Fruit fly (Drosophila melanogaster) whole organism, embryonic: ENCODE results near the gene Shal.

ENCODE experiments used
- ATbp ChIP-seq: fragments of 200-800 bp; sonication (Bioruptor generic); optimal IDR thresholded peaks from 2 replicates; lab custom pipeline; 2017; ENCODE audit warnings: missing biosample characterization, mild to moderate bottlenecking, missing genetic modification characterization, missing genetic modification reagents
- Asciz ChIP-seq: fragments of 200-800 bp; sonication (Bioruptor generic); optimal IDR thresholded peaks from 2 replicates; lab custom pipeline; 2017; ENCODE audit warnings: missing biosample characterization, mild to moderate bottlenecking, missing genetic modification characterization, missing genetic modification reagents
- Bteb2 ChIP-seq: fragments of 200-800 bp; sonication (Bioruptor generic); optimal IDR thresholded peaks from 2 replicates; lab custom pipeline; 2016; ENCODE audit warnings: missing biosample characterization, missing genetic modification characterization
- CG11504 ChIP-seq: fragments of 200-800 bp; sonication (Bioruptor generic); optimal IDR thresholded peaks from 3 replicates; lab custom pipeline; 2019; ENCODE audit warnings: missing biosample characterization, mild to moderate bottlenecking, missing genetic modification characterization, moderate library complexity
- CG12104 ChIP-seq: fragments of 200-800 bp; sonication (Bioruptor generic); optimal IDR thresholded peaks from 3 replicates; lab custom pipeline; 2016; ENCODE audit warnings: missing biosample characterization, missing genetic modification characterization
- CG12219 ChIP-seq: fragments of 200-800 bp; sonication (Bioruptor generic); optimal IDR thresholded peaks from 3 replicates; lab custom pipeline; 2018; ENCODE audit warnings: missing biosample characterization, mild to moderate bottlenecking, missing genetic modification characterization
- CG12769 ChIP-seq: fragments of 200-800 bp; sonication (Bioruptor generic); optimal IDR thresholded peaks from 2 replicates; lab custom pipeline; 2019; ENCODE audit warnings: missing biosample characterization, mild to moderate bottlenecking, missing genetic modification characterization, moderate library complexity
- CG17385 ChIP-seq: fragments of 200-800 bp; sonication (Bioruptor generic); optimal IDR thresholded peaks from 3 replicates; lab custom pipeline; 2018; ENCODE audit warnings: missing biosample characterization, mild to moderate bottlenecking, missing genetic modification characterization
- CG18476 ChIP-seq: fragments of 200-800 bp; sonication (Bioruptor generic); optimal IDR thresholded peaks from 2 replicates; lab custom pipeline; 2016; ENCODE audit warnings: missing biosample characterization, mild to moderate bottlenecking, missing genetic modification characterization
- CG18619 ChIP-seq: fragments of 200-800 bp; sonication (Bioruptor generic); optimal IDR thresholded peaks from 3 replicates; lab custom pipeline; 2017; ENCODE audit warnings: missing biosample characterization, mild to moderate bottlenecking, missing genetic modification characterization
- CG30431 ChIP-seq: fragments of 200-800 bp; sonication (Bioruptor generic); optimal IDR thresholded peaks from 2 replicates; lab custom pipeline; 2017; ENCODE audit warnings: missing biosample characterization, missing genetic modification characterization
- CG31388 ChIP-seq: fragments of 200-800 bp; sonication (Bioruptor generic); optimal IDR thresholded peaks from 2 replicates; lab custom pipeline; 2016; ENCODE audit warnings: missing biosample characterization, missing genetic modification characterization
- CG32772 ChIP-seq: fragments of 200-800 bp; sonication (Bioruptor generic); IDR thresholded peaks from 2 replicates; pipeline ENCODE4 v1.3.6; 2022; ENCODE audit warnings: missing biosample characterization, missing genetic modification characterization
- CG3995 ChIP-seq: fragments of 200-800 bp; sonication (Bioruptor generic); optimal IDR thresholded peaks from 3 replicates; lab custom pipeline; 2016; ENCODE audit warnings: missing biosample characterization, missing genetic modification characterization
- CG4424 ChIP-seq: fragments of 200-800 bp; sonication (Bioruptor generic); optimal IDR thresholded peaks from 3 replicates; lab custom pipeline; 2016; ENCODE audit warnings: missing biosample characterization, missing genetic modification characterization
- CG6765 ChIP-seq: fragments of 200-800 bp; sonication (Bioruptor generic); optimal IDR thresholded peaks from 3 replicates; lab custom pipeline; 2017; ENCODE audit warnings: missing biosample characterization, mild to moderate bottlenecking, missing genetic modification characterization
- CG7786 ChIP-seq: fragments of 200-800 bp; sonication (Bioruptor generic); optimal IDR thresholded peaks from 2 replicates; lab custom pipeline; 2016; ENCODE audit warnings: missing biosample characterization, missing genetic modification characterization
- CG7963 ChIP-seq: fragments of 200-800 bp; sonication (Bioruptor generic); IDR thresholded peaks from 3 replicates; pipeline ENCODE4 v1.3.6; 2022; ENCODE audit warnings: missing biosample characterization, missing genetic modification characterization; ENCODE audit not compliant: partially characterized antibody
- CG8359 ChIP-seq: fragments of 200-800 bp; sonication (Bioruptor generic); optimal IDR thresholded peaks from 2 replicates; lab custom pipeline; 2017; ENCODE audit warnings: missing biosample characterization, mild to moderate bottlenecking, missing genetic modification characterization, borderline replicate concordance
- CkIIα-i1 ChIP-seq: fragments of 200-800 bp; sonication (Bioruptor generic); IDR thresholded peaks from 2 replicates; pipeline ENCODE4 v1.3.6; 2022; ENCODE audit warnings: missing biosample characterization, missing genetic modification characterization
- Doc2 ChIP-seq: fragments of 200-800 bp; sonication (Bioruptor generic); IDR thresholded peaks from 2 replicates; pipeline ENCODE4 v1.3.6; 2022; ENCODE audit warnings: missing biosample characterization, missing genetic modification characterization
- Hey ChIP-seq: fragments of 200-800 bp; sonication (Bioruptor generic); optimal IDR thresholded peaks from 3 replicates; lab custom pipeline; 2018; ENCODE audit warnings: missing biosample characterization, mild to moderate bottlenecking, missing genetic modification characterization
- Hr3 ChIP-seq: fragments of 200-800 bp; sonication (Bioruptor generic); optimal IDR thresholded peaks from 3 replicates; lab custom pipeline; 2016; ENCODE audit warnings: missing biosample characterization, missing genetic modification characterization
- Med ChIP-seq: fragments of 200-800 bp; sonication (Bioruptor generic); peaks from one replicate; lab custom pipeline; 2016; ENCODE audit warnings: missing biosample characterization, missing genetic modification characterization, mild to moderate bottlenecking, inconsistent platforms, moderate library complexity
- NfI ChIP-seq: fragments of 200-800 bp; sonication (Bioruptor generic); optimal IDR thresholded peaks from 3 replicates; lab custom pipeline; 2018; ENCODE audit warnings: missing biosample characterization, mild to moderate bottlenecking, missing genetic modification characterization, moderate library complexity
- Oli ChIP-seq: fragments of 200-800 bp; sonication (Bioruptor generic); optimal IDR thresholded peaks from 2 replicates; lab custom pipeline; 2018; ENCODE audit warnings: missing biosample characterization, mild to moderate bottlenecking, missing genetic modification characterization, moderate library complexity
- Opbp ChIP-seq: fragments of 200-800 bp; sonication (Bioruptor generic); IDR thresholded peaks from 3 replicates; pipeline ENCODE4 v1.3.6; 2022; ENCODE audit warnings: missing biosample characterization, missing genetic modification characterization; ENCODE audit not compliant: partially characterized antibody
- Pdp1 ChIP-seq, 2 experiments: fragments of 200-800 bp; sonication (Bioruptor generic); optimal IDR thresholded peaks; 3 replicates each; lab custom pipeline; 2016; ENCODE audit warnings: missing biosample characterization in 2 of 2, missing genetic modification characterization in 2 of 2, mild to moderate bottlenecking in 1 of 2, moderate library complexity in 1 of 2
- Ravus ChIP-seq: fragments of 200-800 bp; sonication (Bioruptor generic); IDR thresholded peaks from 2 replicates; pipeline ENCODE4 v1.3.6; 2022; ENCODE audit warnings: missing biosample characterization, missing genetic modification characterization
- bab2 ChIP-seq: fragments of 200-800 bp; sonication (Bioruptor generic); optimal IDR thresholded peaks from 2 replicates; lab custom pipeline; 2016; ENCODE audit warnings: missing biosample characterization, missing genetic modification characterization
- bigmax ChIP-seq: fragments of 200-800 bp; sonication (Bioruptor generic); optimal IDR thresholded peaks from 2 replicates; lab custom pipeline; 2018; ENCODE audit warnings: missing biosample characterization, mild to moderate bottlenecking, missing genetic modification characterization
- cas ChIP-seq: fragments of 200-800 bp; sonication (Bioruptor generic); IDR thresholded peaks from 2 replicates; pipeline ENCODE4 v1.3.6; 2022; ENCODE audit warnings: missing biosample characterization, missing genetic modification characterization
- croc ChIP-seq: fragments of 200-800 bp; sonication (Bioruptor generic); conservative IDR thresholded peaks from 3 replicates; pipeline ENCODE4 v1.3.6; 2022; ENCODE audit warnings: missing biosample characterization, missing genetic modification characterization
- eyg ChIP-seq: fragments of 200-800 bp; sonication (Bioruptor generic); optimal IDR thresholded peaks from 3 replicates; lab custom pipeline; 2016; ENCODE audit warnings: missing biosample characterization, missing genetic modification characterization
- fd3F ChIP-seq: fragments of 200-800 bp; sonication (Bioruptor generic); optimal IDR thresholded peaks from 2 replicates; lab custom pipeline; 2018; ENCODE audit warnings: missing biosample characterization, mild to moderate bottlenecking, missing genetic modification characterization, moderate library complexity
- gcm ChIP-seq: fragments of 200-800 bp; sonication (Bioruptor generic); optimal IDR thresholded peaks from 2 replicates; lab custom pipeline; 2019; ENCODE audit warnings: missing biosample characterization, mild to moderate bottlenecking, missing genetic modification characterization, moderate library complexity
- gfzf ChIP-seq: fragments of 200-800 bp; sonication (Bioruptor generic); optimal IDR thresholded peaks from 2 replicates; lab custom pipeline; 2016; ENCODE audit warnings: missing biosample characterization, mild to moderate bottlenecking, missing genetic modification characterization, moderate library complexity
- hb ChIP-seq: fragments of 200-800 bp; sonication (Bioruptor generic); IDR thresholded peaks from 3 replicates; pipeline ENCODE4 v1.3.6; 2022; ENCODE audit warnings: missing biosample characterization, missing genetic modification characterization; ENCODE audit not compliant: partially characterized antibody
- jing ChIP-seq: fragments of 200-800 bp; sonication (Bioruptor generic); optimal IDR thresholded peaks from 2 replicates; lab custom pipeline; 2018; ENCODE audit warnings: missing biosample characterization, mild to moderate bottlenecking, missing genetic modification characterization
- kni ChIP-seq: fragments of 200-800 bp; sonication (Bioruptor generic); optimal IDR thresholded peaks from 3 replicates; lab custom pipeline; 2017; ENCODE audit warnings: mild to moderate bottlenecking, missing biosample characterization, missing genetic modification reagents, missing genetic modification characterization
- lbe ChIP-seq: fragments of 200-800 bp; sonication (Bioruptor generic); optimal IDR thresholded peaks from 2 replicates; lab custom pipeline; 2016; ENCODE audit warnings: missing biosample characterization, mild to moderate bottlenecking, missing genetic modification characterization
- lilli ChIP-seq: fragments of 200-800 bp; sonication (Bioruptor generic); optimal IDR thresholded peaks from 3 replicates; lab custom pipeline; 2016; ENCODE audit warnings: missing biosample characterization, missing genetic modification characterization
- mld ChIP-seq: fragments of 200-800 bp; sonication (Bioruptor generic); IDR thresholded peaks from 3 replicates; pipeline ENCODE4 v1.3.6; 2022; ENCODE audit warnings: missing biosample characterization, missing genetic modification characterization; ENCODE audit not compliant: partially characterized antibody
- repo ChIP-seq: fragments of 200-800 bp; sonication (Bioruptor generic); optimal IDR thresholded peaks from 2 replicates; lab custom pipeline; 2016; ENCODE audit warnings: missing biosample characterization, missing genetic modification characterization
- seq ChIP-seq: fragments of 200-800 bp; sonication (Bioruptor generic); IDR thresholded peaks from 2 replicates; pipeline ENCODE4 v1.3.6; 2022; ENCODE audit warnings: missing biosample characterization, missing genetic modification characterization
- tgo ChIP-seq: fragments of 200-800 bp; sonication (Bioruptor generic); IDR thresholded peaks from 3 replicates; pipeline ENCODE4 v1.3.6; 2022; ENCODE audit warnings: missing biosample characterization, missing genetic modification characterization
- twi ChIP-seq: fragments of 200-800 bp; optimal IDR thresholded peaks from 2 replicates; lab custom pipeline; 2019; ENCODE audit warnings: missing biosample characterization, mild to moderate bottlenecking, missing genetic modification characterization, moderate library complexity
- vnd ChIP-seq: fragments of 200-800 bp; sonication (Bioruptor generic); IDR thresholded peaks from 3 replicates; pipeline ENCODE4 v1.3.6; 2022; ENCODE audit warnings: missing biosample characterization, missing genetic modification characterization; ENCODE audit not compliant: partially characterized antibody
- wdn ChIP-seq: fragments of 200-800 bp; sonication (Bioruptor generic); IDR thresholded peaks from 2 replicates; pipeline ENCODE4 v1.3.6; 2022; ENCODE audit warnings: missing biosample characterization, missing genetic modification characterization

The Shal gene

DNA sequence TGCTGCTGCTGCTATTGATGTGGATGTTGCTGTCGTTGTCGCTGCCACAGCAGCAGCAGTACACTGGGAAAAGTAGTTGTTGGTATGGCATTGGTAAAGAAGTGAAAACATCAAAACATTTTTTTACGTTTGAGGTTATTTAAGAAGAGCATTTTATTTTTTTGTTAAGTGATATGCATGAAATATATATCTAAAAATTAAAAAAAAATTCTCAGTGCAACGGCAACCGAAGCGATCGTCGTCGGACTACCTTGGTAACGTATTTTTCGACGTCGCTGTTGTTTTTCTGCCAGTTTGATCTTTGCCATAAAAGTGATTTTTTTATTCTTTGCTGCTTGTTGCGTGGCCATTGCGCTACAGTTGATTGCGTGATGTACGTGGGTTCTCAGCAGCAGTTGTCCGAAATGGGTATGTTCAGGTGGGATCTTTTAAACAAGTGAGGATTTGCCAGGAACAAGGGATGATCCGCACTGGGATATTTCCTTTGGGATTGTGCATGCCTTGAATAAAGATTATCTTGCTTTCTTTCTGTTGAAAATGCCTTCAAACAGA is 23.6 kb downstream of the Shal start (continued):
- TF ChIP-seq croc (GFP tag; lab: Robert Waterston, UW), result peak; percentile 93
- peak; percentile 94 for TF ChIP-seq CG11504 (tag; lab: Kevin White, UChicago)
- TF ChIP-seq hb (GFP tag; lab: Robert Waterston, UW), result no peak
- peak; percentile 96 for TF ChIP-seq CG4424 (GFP tag; lab: Kevin White, UChicago)
- TF ChIP-seq ATbp, result peak; percentile 93
- peak; percentile 93 for TF ChIP-seq Bteb2 (GFP tag; lab: Kevin White, UChicago)
- peak; percentile 87 for TF ChIP-seq jing
- TF ChIP-seq CG12104, result peak; percentile 93
- TF ChIP-seq gfzf (GFP tag; lab: Kevin White, UChicago), result peak; percentile 15
- peak; percentile 97 for TF ChIP-seq lilli (GFP tag; lab: Kevin White, UChicago)
- peak; percentile 95 for TF ChIP-seq gcm
- peak; percentile 92 for TF ChIP-seq CG18619
- peak; percentile 94 for TF ChIP-seq CG32772 (GFP tag; lab: Robert Waterston, UW)
- TF ChIP-seq seq, result peak; percentile 94
- TF ChIP-seq CG8359 (GFP tag; lab: Kevin White, UChicago), result peak; percentile 92
- TF ChIP-seq CG31388 (GFP tag; lab: Kevin White, UChicago), result peak; percentile 90
- TF ChIP-seq tgo (GFP tag; lab: Robert Waterston, UW), result peak; percentile 93
- TF ChIP-seq Asciz (GFP tag; lab: Kevin White, UChicago), result peak; percentile 93
- peak; percentile 92 for TF ChIP-seq CG12219 (GFP tag; lab: Kevin White, UChicago)
- peak; percentile 93 for TF ChIP-seq Hr3 (GFP tag; lab: Kevin White, UChicago)
- peak; percentile 69 for TF ChIP-seq CG3995
- TF ChIP-seq CG7786 (GFP tag; lab: Kevin White, UChicago), result peak; percentile 89
- no peak for TF ChIP-seq mld (GFP tag; lab: Robert Waterston, UW)
- TF ChIP-seq bab2, result peak; percentile 91
- peak; percentile 95 for TF ChIP-seq Oli
- TF ChIP-seq CG6765 (GFP tag; lab: Kevin White, UChicago), result peak; percentile 88
- TF ChIP-seq fd3F (GFP tag; lab: Kevin White, UChicago), result peak; percentile 93
- TF ChIP-seq eyg (GFP tag; lab: Kevin White, UChicago), result peak; percentile 68
- TF ChIP-seq Doc2, result no peak
- TF ChIP-seq repo (GFP tag; lab: Kevin White, UChicago), result peak; percentile 76
- TF ChIP-seq Pdp1 (GFP tag; optimal IDR thresholded peaks at IDR 0.05; lab: Kevin White, UChicago), result peak; percentile 92 to 94
- no peak for TF ChIP-seq vnd (GFP tag; lab: Robert Waterston, UW)
- peak; percentile 98 for TF ChIP-seq Med
- peak; percentile 70 for TF ChIP-seq bigmax (GFP tag; lab: Kevin White, UChicago)
- TF ChIP-seq cas (GFP tag; lab: Robert Waterston, UW), result peak; percentile 80
- peak; percentile 92 for TF ChIP-seq twi (tag; lab: Kevin White, UChicago)
- TF ChIP-seq CG12769 (tag; lab: Kevin White, UChicago), result peak; percentile 91
- peak; percentile 69 for TF ChIP-seq Ravus (GFP tag; lab: Robert Waterston, UW)
- TF ChIP-seq CG17385 (GFP tag; lab: Kevin White, UChicago), result peak; percentile 93
- peak; percentile 93 for TF ChIP-seq wdn (GFP tag; lab: Robert Waterston, UW)
- no peak for TF ChIP-seq CG7963 (GFP tag; lab: Robert Waterston, UW)
- TF ChIP-seq CkIIα-i1 (GFP tag; lab: Robert Waterston, UW), result 0 out of 2 replicates have a peak, but pooled peaks have one; percentile 17
- TF ChIP-seq CG30431, result peak; percentile 96
- TF ChIP-seq NfI (GFP tag; lab: Kevin White, UChicago), result peak; percentile 93
- peak; percentile 92 for TF ChIP-seq CG18476 (GFP tag; lab: Kevin White, UChicago)
- TF ChIP-seq lbe, result peak; percentile 98
- TF ChIP-seq kni, result peak; percentile 87
- no peak for TF ChIP-seq Opbp (GFP tag; lab: Robert Waterston, UW)
- TF ChIP-seq Hey (tag; lab: Kevin White, UChicago), result peak; percentile 75
